Fruit fly (Drosophila melanogaster): ENCODE data around the gene Scsalpha1.

- no peak for TF ChIP-seq CG11762 (GFP tag; optimal IDR thresholded peaks at IDR 0.05; ENCODE audit: insufficient read depth)
- TF ChIP-seq ss (GFP tag; optimal IDR thresholded peaks at IDR 0.05) = no peak
- TF ChIP-seq Sox102F (GFP tag; optimal IDR thresholded peaks at IDR 0.05) = no peak
- no peak for TF ChIP-seq CG10669 (GFP tag; optimal IDR thresholded peaks at IDR 0.05)
- no peak for TF ChIP-seq spab (GFP tag; optimal IDR thresholded peaks at IDR 0.05)
- no peak for TF ChIP-seq Hr4 (GFP tag; optimal IDR thresholded peaks at IDR 0.05)
- TF ChIP-seq CG11902 (GFP tag; optimal IDR thresholded peaks at IDR 0.05) = no peak
- no peak for TF ChIP-seq dsx (GFP tag; optimal IDR thresholded peaks at IDR 0.05; ENCODE audit: poor library complexity, severe bottlenecking)
- no peak for TF ChIP-seq Lpt (GFP tag; optimal IDR thresholded peaks at IDR 0.05)
- TF ChIP-seq lz (GFP tag; optimal IDR thresholded peaks at IDR 0.05) = no peak
Measured at dm6 chr3L:3798488-3798887, 15.5 kb upstream of the Scsalpha1 start.
